Worm (Caenorhabditis elegans) whole organism, L4 larva: Measurements from ENCODE around the gene sde-2.

Experiments
- Y105C5A.15 ChIP-seq: fragments of 200-800 bp; sonication (Bioruptor generic); IDR thresholded peaks from 2 replicates; pipeline ENCODE4 v1.3.6; 2022; ENCODE audit warnings: missing genetic modification characterization, missing compliant biosample characterization
- Y5F2A.4 ChIP-seq: fragments of 200-800 bp; sonication (Bioruptor generic); optimal IDR thresholded peaks from 2 replicates; lab custom pipeline; 2018; ENCODE audit warnings: mild to moderate bottlenecking, missing genetic modification characterization, missing compliant biosample characterization
- Y75B8A.6 ChIP-seq: fragments of 200-800 bp; sonication (Bioruptor generic); IDR thresholded peaks from 2 replicates; pipeline ENCODE4 v1.3.6; 2022; ENCODE audit warnings: missing genetic modification reagents, missing genetic modification characterization, missing compliant biosample characterization
- ZK546.5 ChIP-seq, 2 experiments: sonication (generic microtip); optimal IDR thresholded peaks; 2 replicates each; lab custom pipeline; 2017; ENCODE audit warnings: missing biosample characterization in 2 of 2, missing genetic modification characterization in 2 of 2
- aly-2 ChIP-seq: sonication (generic microtip); optimal IDR thresholded peaks from 2 replicates; lab custom pipeline; 2018; ENCODE audit warnings: missing biosample characterization, missing genetic modification characterization
- attf-4 ChIP-seq: sonication (generic microtip); optimal IDR thresholded peaks from 3 replicates; lab custom pipeline; 2017; ENCODE audit warnings: missing biosample characterization, missing genetic modification characterization
- ceh-20 ChIP-seq: fragments of 200-800 bp; sonication (Bioruptor generic); IDR thresholded peaks from 2 replicates; pipeline ENCODE4 v1.3.6; 2022; ENCODE audit warnings: missing genetic modification reagents, missing genetic modification characterization, missing compliant biosample characterization
- ceh-32 ChIP-seq: sonication (generic microtip); optimal IDR thresholded peaks from 2 replicates; lab custom pipeline; 2016; ENCODE audit warnings: mild to moderate bottlenecking, missing genetic modification characterization, missing compliant biosample characterization; ENCODE audit not compliant: poor library complexity
- ceh-44 ChIP-seq: fragments of 200-800 bp; sonication (Bioruptor generic); IDR thresholded peaks from 2 replicates; pipeline ENCODE4 v1.3.6; 2022; ENCODE audit warnings: missing genetic modification reagents, missing genetic modification characterization, missing compliant biosample characterization
- ceh-62 ChIP-seq: sonication (generic microtip); optimal IDR thresholded peaks from 2 replicates; lab custom pipeline; 2017; ENCODE audit warnings: missing biosample characterization, missing genetic modification characterization
- ceh-82 ChIP-seq: sonication (generic microtip); optimal IDR thresholded peaks from 2 replicates; lab custom pipeline; 2017; ENCODE audit warnings: missing biosample characterization, missing genetic modification characterization
- ces-1 ChIP-seq: fragments of 150-350 bp; sonication (generic microtip); optimal IDR thresholded peaks from 4 replicates; lab custom pipeline; 2014; ENCODE audit warnings: missing biosample characterization, missing genetic modification reagents, missing genetic modification characterization
- dmd-8 ChIP-seq: fragments of 200-800 bp; sonication (Bioruptor generic); IDR thresholded peaks from 2 replicates; pipeline ENCODE4 v1.3.6; 2022; ENCODE audit warnings: missing genetic modification characterization, missing compliant biosample characterization
- duxl-1 ChIP-seq: sonication (generic microtip); optimal IDR thresholded peaks from 2 replicates; lab custom pipeline; 2016; ENCODE audit warnings: mild to moderate bottlenecking, missing genetic modification characterization, moderate library complexity, missing compliant biosample characterization; ENCODE audit not compliant: poor library complexity
- dve-1 ChIP-seq: sonication (generic microtip); optimal IDR thresholded peaks from 2 replicates; lab custom pipeline; 2017; ENCODE audit warnings: antibody characterized with exemption, mild to moderate bottlenecking, missing genetic modification characterization, missing compliant biosample characterization; ENCODE audit not compliant: insufficient read depth
- egl-43 ChIP-seq: fragments of 200-800 bp; sonication (Bioruptor generic); IDR thresholded peaks from 2 replicates; pipeline ENCODE4 v1.3.6; 2022; ENCODE audit warnings: missing genetic modification reagents, missing genetic modification characterization, missing compliant biosample characterization
- gei-8 ChIP-seq: fragments of 200-800 bp; sonication (Bioruptor generic); optimal IDR thresholded peaks from 2 replicates; lab custom pipeline; 2018; ENCODE audit warnings: mild to moderate bottlenecking, missing genetic modification characterization, missing compliant biosample characterization
- hlh-30 ChIP-seq: sonication (generic microtip); optimal IDR thresholded peaks from 2 replicates; lab custom pipeline; 2017; ENCODE audit warnings: antibody characterized with exemption, mild to moderate bottlenecking, missing genetic modification characterization, missing compliant biosample characterization; ENCODE audit not compliant: insufficient read depth
- hmg-1.1 ChIP-seq: fragments of 200-800 bp; sonication (Bioruptor generic); IDR thresholded peaks from 2 replicates; pipeline ENCODE4 v1.3.6; 2022; ENCODE audit warnings: missing genetic modification reagents, missing genetic modification characterization, missing compliant biosample characterization
- jun-1 ChIP-seq: fragments of 150-350 bp; optimal IDR thresholded peaks from 2 replicates; lab custom pipeline; 2014; ENCODE audit warnings: missing biosample characterization, missing genetic modification reagents, missing genetic modification characterization
- lin-13 ChIP-seq: fragments of 150-350 bp; optimal IDR thresholded peaks from 2 replicates; lab custom pipeline; 2014; ENCODE audit warnings: missing biosample characterization, missing genetic modification reagents, missing genetic modification characterization
- lin-39 ChIP-seq: fragments of 150-350 bp; optimal IDR thresholded peaks from 2 replicates; lab custom pipeline; 2014; ENCODE audit warnings: missing biosample characterization, missing genetic modification reagents, missing genetic modification characterization
- lsy-2 ChIP-seq, 2 experiments: fragments of 150-350 bp in 1 of 2; sonication (generic microtip) in 1 of 2; optimal IDR thresholded peaks; 2 replicates each; lab custom pipeline; 2014 to 2017; ENCODE audit warnings: missing biosample characterization in 2 of 2, missing genetic modification characterization in 2 of 2
- madf-5 ChIP-seq, 2 experiments: fragments of 200-800 bp; sonication (Bioruptor generic); IDR thresholded peaks; 2 replicates each; pipeline ENCODE4 v1.3.6; 2022; ENCODE audit warnings: missing compliant biosample characterization in 2 of 2, missing genetic modification characterization in 2 of 2
- madf-9 ChIP-seq: fragments of 200-800 bp; sonication (Bioruptor generic); conservative IDR thresholded peaks from 2 replicates; pipeline ENCODE4 v1.3.6; 2022; ENCODE audit warnings: missing genetic modification reagents, missing genetic modification characterization, missing compliant biosample characterization
- mdl-1 ChIP-seq, 2 experiments: fragments of 150-350 bp in 1 of 2; sonication (generic microtip) in 1 of 2; optimal IDR thresholded peaks; 2 replicates each; lab custom pipeline; 2014 to 2017; ENCODE audit warnings: missing biosample characterization in 2 of 2, missing genetic modification characterization in 2 of 2
- mdt-29 ChIP-seq: fragments of 200-800 bp; sonication (Bioruptor generic); IDR thresholded peaks from 2 replicates; pipeline ENCODE4 v1.3.6; 2022; ENCODE audit warnings: missing genetic modification reagents, missing genetic modification characterization, missing compliant biosample characterization
- mxl-2 ChIP-seq: fragments of 200-800 bp; sonication (Bioruptor generic); conservative IDR thresholded peaks from 2 replicates; pipeline ENCODE4 v1.3.6; 2022; ENCODE audit warnings: missing genetic modification reagents, missing genetic modification characterization, missing compliant biosample characterization
- nhr-102 ChIP-seq: sonication (generic microtip); optimal IDR thresholded peaks from 2 replicates; lab custom pipeline; 2016; ENCODE audit warnings: mild to moderate bottlenecking, missing genetic modification characterization, moderate library complexity, missing compliant biosample characterization
- nhr-11 ChIP-seq: fragments of 150-350 bp; optimal IDR thresholded peaks from 2 replicates; lab custom pipeline; 2014; ENCODE audit warnings: missing biosample characterization, missing genetic modification characterization
- nhr-111 ChIP-seq: fragments of 200-800 bp; sonication (Bioruptor generic); optimal IDR thresholded peaks from 2 replicates; lab custom pipeline; 2018; ENCODE audit warnings: mild to moderate bottlenecking, missing genetic modification characterization, missing compliant biosample characterization
- nhr-25 ChIP-seq: sonication (generic microtip); optimal IDR thresholded peaks from 2 replicates; lab custom pipeline; 2017; ENCODE audit warnings: missing genetic modification characterization, mild to moderate bottlenecking, missing compliant biosample characterization, antibody characterized with exemption, moderate library complexity, borderline replicate concordance; ENCODE audit not compliant: insufficient read depth
- nhr-28 ChIP-seq: fragments of 150-350 bp; optimal IDR thresholded peaks from 2 replicates; lab custom pipeline; 2014; ENCODE audit warnings: missing biosample characterization, missing genetic modification characterization
- nhr-41 ChIP-seq: fragments of 200-800 bp; sonication (Bioruptor generic); IDR thresholded peaks from 2 replicates; pipeline ENCODE4 v1.3.6; 2022; ENCODE audit warnings: missing genetic modification reagents, missing genetic modification characterization, missing compliant biosample characterization
- nhr-48 ChIP-seq: sonication (generic microtip); optimal IDR thresholded peaks from 2 replicates; lab custom pipeline; 2016; ENCODE audit warnings: mild to moderate bottlenecking, missing genetic modification characterization, missing compliant biosample characterization
- nhr-6 ChIP-seq: fragments of 150-350 bp; optimal IDR thresholded peaks from 2 replicates; lab custom pipeline; 2014; ENCODE audit warnings: missing biosample characterization, missing genetic modification characterization
- nhr-76 ChIP-seq: fragments of 150-350 bp; optimal IDR thresholded peaks from 2 replicates; lab custom pipeline; 2014; ENCODE audit warnings: missing biosample characterization, missing genetic modification characterization
- nhr-77 ChIP-seq: fragments of 150-350 bp; optimal IDR thresholded peaks from 2 replicates; lab custom pipeline; 2014; ENCODE audit warnings: missing biosample characterization, missing genetic modification characterization
- pha-4 ChIP-seq, 2 experiments: fragments of 150-350 bp in 1 of 2; fragments of 200-800 bp in 1 of 2; sonication (Bioruptor generic) in 1 of 2; IDR thresholded peaks in 1 of 2; optimal IDR thresholded peaks in 1 of 2; 2 replicates each; pipeline versions ENCODE4 v1.3.6 to Lab custom; 2014 to 2022; ENCODE audit warnings: missing genetic modification characterization in 2 of 2, missing genetic modification reagents in 2 of 2, missing biosample characterization in 1 of 2, missing compliant biosample characterization in 1 of 2
- pqm-1 ChIP-seq: sonication (generic microtip); optimal IDR thresholded peaks from 2 replicates; lab custom pipeline; 2017; ENCODE audit warnings: missing biosample characterization, missing genetic modification characterization
- rbr-2 ChIP-seq: sonication (generic microtip); optimal IDR thresholded peaks from 2 replicates; lab custom pipeline; 2016; ENCODE audit warnings: missing genotype, missing genetic modification characterization, missing compliant biosample characterization
- saeg-2 ChIP-seq: fragments of 200-800 bp; sonication (Bioruptor generic); IDR thresholded peaks from 2 replicates; pipeline ENCODE4 v1.3.6; 2022; ENCODE audit warnings: missing genetic modification reagents, missing genetic modification characterization, missing compliant biosample characterization
- spr-3 ChIP-seq: fragments of 200-800 bp; sonication (Bioruptor generic); optimal IDR thresholded peaks from 2 replicates; lab custom pipeline; 2018; ENCODE audit warnings: mild to moderate bottlenecking, missing genetic modification characterization, missing compliant biosample characterization
- tag-97 ChIP-seq: fragments of 200-800 bp; sonication (Bioruptor generic); IDR thresholded peaks from 2 replicates; pipeline ENCODE4 v1.3.6; 2022; ENCODE audit warnings: missing genetic modification characterization, missing compliant biosample characterization
- unc-62 ChIP-seq, 3 experiments: fragments of 150-350 bp in 1 of 3; sonication (generic microtip); optimal IDR thresholded peaks in 2 of 3; peaks in 1 of 3; 1 replicate in 1 of 3; 2 replicates in 2 of 3; lab custom pipeline; 2014 to 2017; ENCODE audit warnings: missing biosample characterization in 3 of 3, missing genetic modification characterization in 3 of 3, missing genetic modification reagents in 3 of 3, missing genotype in 1 of 3
- zag-1 ChIP-seq: fragments of 150-350 bp; optimal IDR thresholded peaks from 2 replicates; lab custom pipeline; 2014; ENCODE audit warnings: missing biosample characterization, missing genetic modification characterization
- zfp-2 ChIP-seq: sonication (generic microtip); optimal IDR thresholded peaks from 2 replicates; lab custom pipeline; 2016; ENCODE audit warnings: mild to moderate bottlenecking, missing genetic modification characterization, missing compliant biosample characterization
- zfp-3 ChIP-seq: fragments of 200-800 bp; sonication (Bioruptor generic); conservative IDR thresholded peaks from 2 replicates; pipeline ENCODE4 v1.3.6; 2022; ENCODE audit warnings: missing genetic modification reagents, missing genetic modification characterization, missing compliant biosample characterization
- ztf-7 ChIP-seq: fragments of 150-350 bp; optimal IDR thresholded peaks from 2 replicates; lab custom pipeline; 2014; ENCODE audit warnings: missing biosample characterization, missing genetic modification characterization

sde-2 gene

ce11 chrV:13653713-13654393 lies 26.5 kb downstream of the sde-2 start, which contains the start of gene lpin-1 (continued):
- TF ChIP-seq ztf-7 (tag; lab: Kevin White, UChicago) (no peak), ceh-82 (no peak), attf-4 (tag; lab: Kevin White, UChicago) (no peak), pha-4 (GFP tag; IDR thresholded peaks at IDR 0.05; lab: Robert Waterston, UW) (no peak), pha-4 (tag; optimal IDR thresholded peaks at IDR 0.05; lab: Kevin White, UChicago) (no peak), ces-1 (GFP tag; lab: Kevin White, UChicago) (no peak), nhr-77 (tag; lab: Kevin White, UChicago) (peak; percentile 35), dve-1 (tag; lab: Kevin White, UChicago) (peak; percentile 69), spr-3 (GFP tag; lab: Kevin White, UChicago) (no peak), hmg-1.1 (GFP tag; lab: Robert Waterston, UW) (no peak), madf-5 (GFP tag; IDR thresholded peaks at IDR 0.05; lab: Robert Waterston, UW) (no peak), lsy-2 (tag; optimal IDR thresholded peaks at IDR 0.05; lab: Kevin White, UChicago) (peak in 1 of 2 experiments; percentile 8), madf-9 (GFP tag; lab: Robert Waterston, UW) (no peak), nhr-76 (tag; lab: Kevin White, UChicago) (no peak), ceh-44 (GFP tag; lab: Robert Waterston, UW) (no peak), tag-97 (GFP tag; lab: Robert Waterston, UW) (no peak), ceh-62 (tag; lab: Kevin White, UChicago) (no peak), nhr-41 (peak; percentile 53; the same call in 1 of the 2 replicates), zfp-3 (GFP tag; lab: Robert Waterston, UW) (0 out of 2 replicates have a peak, but pooled peaks have one; percentile 28), Y105C5A.15 (no peak), nhr-102 (tag; lab: Kevin White, UChicago) (no peak), zag-1 (tag; lab: Kevin White, UChicago) (no peak), ceh-32 (tag; lab: Kevin White, UChicago) (no peak), mdl-1 (tag; optimal IDR thresholded peaks at IDR 0.05; lab: Kevin White, UChicago) (peak in 1 of 2 experiments; percentile 54), pqm-1 (peak; percentile 16), nhr-28 (peak; percentile 77), ceh-20 (GFP tag; lab: Robert Waterston, UW) (no peak; the same call in 1 of the 2 replicates), unc-62 (GFP tag; optimal IDR thresholded peaks at IDR 0.05 in 1 of 2; lab: Kevin White, UChicago) (peak in 1 of 2 experiments; percentile 60), unc-62 (tag; optimal IDR thresholded peaks at IDR 0.05; lab: Kevin White, UChicago) (no peak), lin-39 (tag; lab: Kevin White, UChicago) (no peak), egl-43 (no peak), lin-13 (GFP tag; lab: Kevin White, UChicago) (no peak), mxl-2 (GFP tag; lab: Robert Waterston, UW) (no peak), jun-1 (tag; lab: Kevin White, UChicago) (no peak), nhr-25 (no peak), Y75B8A.6 (GFP tag; lab: Robert Waterston, UW) (no peak), gei-8 (no peak), nhr-6 (tag; lab: Kevin White, UChicago) (no peak), nhr-48 (peak; percentile 47), duxl-1 (no peak), nhr-11 (tag; lab: Kevin White, UChicago) (no peak), dmd-8 (GFP tag; lab: Robert Waterston, UW) (no peak), mdt-29 (no peak; the same call in 1 of the 2 replicates), saeg-2 (peak; percentile 11; the same call in 1 of the 2 replicates), ZK546.5 (tag; optimal IDR thresholded peaks at IDR 0.05; lab: Kevin White, UChicago) (no peak), aly-2 (tag; lab: Kevin White, UChicago) (no peak), Y5F2A.4 (GFP tag; lab: Kevin White, UChicago) (no peak), nhr-111 (GFP tag; lab: Kevin White, UChicago) (no peak), zfp-2 (tag; lab: Kevin White, UChicago) (no peak), rbr-2 (no peak), hlh-30 (tag; lab: Kevin White, UChicago) (peak; percentile 20)
